Worm (Caenorhabditis elegans) whole organism, L4 larva: ENCODE measurements around the gene F17E9.4.

Source experiments
- F10B5.3 ChIP-seq: sonication (generic microtip); optimal IDR thresholded peaks from 2 replicates; lab custom pipeline; 2016; ENCODE audit warnings: mild to moderate bottlenecking, missing genetic modification characterization, missing compliant biosample characterization
- F26F4.8 ChIP-seq: fragments of 200-800 bp; sonication (Bioruptor generic); conservative IDR thresholded peaks from 2 replicates; pipeline ENCODE4 v1.3.6; 2022; ENCODE audit warnings: missing genetic modification characterization, missing compliant biosample characterization
- T26A8.4 ChIP-seq: fragments of 200-800 bp; sonication (Bioruptor generic); IDR thresholded peaks from 2 replicates; pipeline ENCODE4 v1.3.6; 2022; ENCODE audit warnings: missing genetic modification characterization, missing compliant biosample characterization
- Y105C5A.15 ChIP-seq: fragments of 200-800 bp; sonication (Bioruptor generic); IDR thresholded peaks from 2 replicates; pipeline ENCODE4 v1.3.6; 2022; ENCODE audit warnings: missing genetic modification characterization, missing compliant biosample characterization
- Y48G9A.11 ChIP-seq: fragments of 200-800 bp; sonication (Bioruptor generic); IDR thresholded peaks from 2 replicates; pipeline ENCODE4 v1.3.6; 2022; ENCODE audit warnings: missing genetic modification reagents, missing genetic modification characterization, missing compliant biosample characterization
- Y5F2A.4 ChIP-seq: fragments of 200-800 bp; sonication (Bioruptor generic); optimal IDR thresholded peaks from 2 replicates; lab custom pipeline; 2018; ENCODE audit warnings: mild to moderate bottlenecking, missing genetic modification characterization, missing compliant biosample characterization
- Y75B8A.6 ChIP-seq: fragments of 200-800 bp; sonication (Bioruptor generic); IDR thresholded peaks from 2 replicates; pipeline ENCODE4 v1.3.6; 2022; ENCODE audit warnings: missing genetic modification reagents, missing genetic modification characterization, missing compliant biosample characterization
- aha-1 ChIP-seq: fragments of 150-350 bp; peaks from one replicate; lab custom pipeline; 2014; ENCODE audit warnings: missing biosample characterization, missing genetic modification characterization
- ama-1 ChIP-seq: fragments of 150-350 bp; optimal IDR thresholded peaks from 2 replicates; lab custom pipeline; 2014; ENCODE audit warnings: inconsistent platforms, mixed read lengths
- ceh-32 ChIP-seq: sonication (generic microtip); optimal IDR thresholded peaks from 2 replicates; lab custom pipeline; 2016; ENCODE audit warnings: mild to moderate bottlenecking, missing genetic modification characterization, missing compliant biosample characterization; ENCODE audit not compliant: poor library complexity
- ceh-82 ChIP-seq: sonication (generic microtip); optimal IDR thresholded peaks from 2 replicates; lab custom pipeline; 2017; ENCODE audit warnings: missing biosample characterization, missing genetic modification characterization
- ctbp-1 ChIP-seq: fragments of 200-800 bp; sonication (Bioruptor generic); IDR thresholded peaks from 2 replicates; pipeline ENCODE4 v1.3.6; 2022; ENCODE audit warnings: missing genetic modification reagents, missing genetic modification characterization, missing compliant biosample characterization
- daf-12 ChIP-seq: fragments of 150-350 bp; optimal IDR thresholded peaks from 2 replicates; lab custom pipeline; 2014; ENCODE audit warnings: missing biosample characterization, missing genetic modification reagents, missing genetic modification characterization
- daf-16 ChIP-seq, 3 experiments: sonication (generic microtip); optimal IDR thresholded peaks; 2 replicates each; lab custom pipeline; 2016 to 2017; ENCODE audit warnings: missing genetic modification characterization in 3 of 3, missing genetic modification reagents in 3 of 3, mild to moderate bottlenecking in 2 of 3, missing compliant biosample characterization in 2 of 3, missing biosample characterization in 1 of 3, moderate library complexity in 1 of 3
- dmd-6 ChIP-seq: fragments of 200-800 bp; sonication (Bioruptor generic); IDR thresholded peaks from 2 replicates; pipeline ENCODE4 v1.3.6; 2022; ENCODE audit warnings: missing genetic modification reagents, missing genetic modification characterization, missing compliant biosample characterization
- dmd-9 ChIP-seq: fragments of 200-800 bp; sonication (Bioruptor generic); IDR thresholded peaks from 2 replicates; pipeline ENCODE4 v1.3.6; 2022; ENCODE audit warnings: missing genetic modification reagents, missing genetic modification characterization, missing compliant biosample characterization
- dpl-1 ChIP-seq: fragments of 150-350 bp; optimal IDR thresholded peaks from 2 replicates; lab custom pipeline; 2014; ENCODE audit warnings: missing biosample characterization, missing genetic modification reagents, missing genetic modification characterization
- duxl-1 ChIP-seq: sonication (generic microtip); optimal IDR thresholded peaks from 2 replicates; lab custom pipeline; 2016; ENCODE audit warnings: mild to moderate bottlenecking, missing genetic modification characterization, moderate library complexity, missing compliant biosample characterization; ENCODE audit not compliant: poor library complexity
- dve-1 ChIP-seq: sonication (generic microtip); optimal IDR thresholded peaks from 2 replicates; lab custom pipeline; 2017; ENCODE audit warnings: antibody characterized with exemption, mild to moderate bottlenecking, missing genetic modification characterization, missing compliant biosample characterization; ENCODE audit not compliant: insufficient read depth
- fkh-10 ChIP-seq: fragments of 150-350 bp; optimal IDR thresholded peaks from 2 replicates; lab custom pipeline; 2014; ENCODE audit warnings: missing biosample characterization, missing genetic modification reagents, missing genetic modification characterization
- hif-1 ChIP-seq, 2 experiments: sonication (generic microtip); optimal IDR thresholded peaks; 2 replicates each; lab custom pipeline; 2016 to 2017; ENCODE audit warnings: missing compliant biosample characterization in 2 of 2, missing genetic modification characterization in 2 of 2, missing genetic modification reagents in 2 of 2, missing genotype in 2 of 2, mild to moderate bottlenecking in 1 of 2
- hlh-11 ChIP-seq: fragments of 200-800 bp; sonication (Bioruptor generic); optimal IDR thresholded peaks from 2 replicates; lab custom pipeline; 2018; ENCODE audit warnings: mild to moderate bottlenecking, missing genetic modification characterization, missing compliant biosample characterization
- hmg-1.1 ChIP-seq: fragments of 200-800 bp; sonication (Bioruptor generic); IDR thresholded peaks from 2 replicates; pipeline ENCODE4 v1.3.6; 2022; ENCODE audit warnings: missing genetic modification reagents, missing genetic modification characterization, missing compliant biosample characterization
- jun-1 ChIP-seq: fragments of 150-350 bp; optimal IDR thresholded peaks from 2 replicates; lab custom pipeline; 2014; ENCODE audit warnings: missing biosample characterization, missing genetic modification reagents, missing genetic modification characterization
- lin-1 ChIP-seq: fragments of 200-800 bp; sonication (Bioruptor generic); IDR thresholded peaks from 2 replicates; pipeline ENCODE4 v1.3.6; 2022; ENCODE audit warnings: missing genetic modification reagents, missing genetic modification characterization, missing compliant biosample characterization
- lin-13 ChIP-seq: fragments of 150-350 bp; optimal IDR thresholded peaks from 2 replicates; lab custom pipeline; 2014; ENCODE audit warnings: missing biosample characterization, missing genetic modification reagents, missing genetic modification characterization
- lin-39 ChIP-seq: fragments of 150-350 bp; optimal IDR thresholded peaks from 2 replicates; lab custom pipeline; 2014; ENCODE audit warnings: missing biosample characterization, missing genetic modification reagents, missing genetic modification characterization
- lsy-2 ChIP-seq, 2 experiments: fragments of 150-350 bp in 1 of 2; sonication (generic microtip) in 1 of 2; optimal IDR thresholded peaks; 2 replicates each; lab custom pipeline; 2014 to 2017; ENCODE audit warnings: missing biosample characterization in 2 of 2, missing genetic modification characterization in 2 of 2
- madf-5 ChIP-seq, 2 experiments: fragments of 200-800 bp; sonication (Bioruptor generic); IDR thresholded peaks; 2 replicates each; pipeline ENCODE4 v1.3.6; 2022; ENCODE audit warnings: missing compliant biosample characterization in 2 of 2, missing genetic modification characterization in 2 of 2
- mep-1 ChIP-seq: fragments of 150-350 bp; sonication (generic microtip); optimal IDR thresholded peaks from 3 replicates; lab custom pipeline; 2014; ENCODE audit warnings: missing biosample characterization, missing genetic modification characterization
- mes-2 ChIP-seq: sonication (generic microtip); optimal IDR thresholded peaks from 2 replicates; lab custom pipeline; 2016; ENCODE audit warnings: missing genotype, mild to moderate bottlenecking, missing genetic modification characterization, missing compliant biosample characterization; ENCODE audit not compliant: poor library complexity, severe bottlenecking
- mxl-2 ChIP-seq: fragments of 200-800 bp; sonication (Bioruptor generic); conservative IDR thresholded peaks from 2 replicates; pipeline ENCODE4 v1.3.6; 2022; ENCODE audit warnings: missing genetic modification reagents, missing genetic modification characterization, missing compliant biosample characterization
- nhr-102 ChIP-seq: sonication (generic microtip); optimal IDR thresholded peaks from 2 replicates; lab custom pipeline; 2016; ENCODE audit warnings: mild to moderate bottlenecking, missing genetic modification characterization, moderate library complexity, missing compliant biosample characterization
- nhr-111 ChIP-seq: fragments of 200-800 bp; sonication (Bioruptor generic); optimal IDR thresholded peaks from 2 replicates; lab custom pipeline; 2018; ENCODE audit warnings: mild to moderate bottlenecking, missing genetic modification characterization, missing compliant biosample characterization
- nhr-25 ChIP-seq: sonication (generic microtip); optimal IDR thresholded peaks from 2 replicates; lab custom pipeline; 2017; ENCODE audit warnings: missing genetic modification characterization, mild to moderate bottlenecking, missing compliant biosample characterization, antibody characterized with exemption, moderate library complexity, borderline replicate concordance; ENCODE audit not compliant: insufficient read depth
- nhr-6 ChIP-seq: fragments of 150-350 bp; optimal IDR thresholded peaks from 2 replicates; lab custom pipeline; 2014; ENCODE audit warnings: missing biosample characterization, missing genetic modification characterization
- nhr-76 ChIP-seq: fragments of 150-350 bp; optimal IDR thresholded peaks from 2 replicates; lab custom pipeline; 2014; ENCODE audit warnings: missing biosample characterization, missing genetic modification characterization
- pha-4 ChIP-seq, 2 experiments: fragments of 150-350 bp in 1 of 2; fragments of 200-800 bp in 1 of 2; sonication (Bioruptor generic) in 1 of 2; IDR thresholded peaks in 1 of 2; optimal IDR thresholded peaks in 1 of 2; 2 replicates each; pipeline versions ENCODE4 v1.3.6 to Lab custom; 2014 to 2022; ENCODE audit warnings: missing genetic modification characterization in 2 of 2, missing genetic modification reagents in 2 of 2, missing biosample characterization in 1 of 2, missing compliant biosample characterization in 1 of 2
- php-3 ChIP-seq: fragments of 200-800 bp; sonication (Bioruptor generic); IDR thresholded peaks from 2 replicates; pipeline ENCODE4 v1.3.6; 2022; ENCODE audit warnings: missing genetic modification reagents, missing genetic modification characterization, missing compliant biosample characterization
- pqm-1 ChIP-seq: sonication (generic microtip); optimal IDR thresholded peaks from 2 replicates; lab custom pipeline; 2017; ENCODE audit warnings: missing biosample characterization, missing genetic modification characterization
- snpc-1.2 ChIP-seq: fragments of 200-800 bp; sonication (Bioruptor generic); IDR thresholded peaks from 2 replicates; pipeline ENCODE4 v1.3.6; 2022; ENCODE audit warnings: missing genetic modification reagents, missing genetic modification characterization, missing compliant biosample characterization
- snpc-4 ChIP-seq: fragments of 150-350 bp; optimal IDR thresholded peaks from 2 replicates; lab custom pipeline; 2014; ENCODE audit warnings: missing biosample characterization, missing genetic modification characterization
- spr-1 ChIP-seq: sonication (generic microtip); optimal IDR thresholded peaks from 2 replicates; lab custom pipeline; 2016; ENCODE audit warnings: mild to moderate bottlenecking, missing genetic modification characterization, missing compliant biosample characterization
- tag-97 ChIP-seq: fragments of 200-800 bp; sonication (Bioruptor generic); IDR thresholded peaks from 2 replicates; pipeline ENCODE4 v1.3.6; 2022; ENCODE audit warnings: missing genetic modification characterization, missing compliant biosample characterization
- zip-2 ChIP-seq: fragments of 150-350 bp; optimal IDR thresholded peaks from 2 replicates; lab custom pipeline; 2014; ENCODE audit warnings: missing biosample characterization, missing genetic modification characterization

Gene F17E9.4

DNA sequence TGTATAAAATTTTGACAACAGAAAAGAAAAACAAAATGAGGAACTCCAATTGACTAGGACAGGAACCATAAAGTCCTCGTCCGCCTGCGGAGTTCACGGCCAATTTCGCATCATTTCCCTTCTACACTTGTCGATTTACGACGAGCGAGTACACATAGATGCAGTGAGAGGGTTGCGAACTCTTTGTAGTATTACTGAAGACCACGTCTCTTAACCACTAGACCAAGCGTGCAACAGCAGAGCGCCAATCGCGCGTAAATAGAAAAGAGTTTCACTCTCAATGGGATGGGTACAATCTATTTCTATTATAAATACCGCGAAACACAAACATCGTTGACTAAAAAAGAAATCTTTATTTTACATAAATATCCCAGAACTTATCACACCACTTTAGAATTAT is 27.2 kb downstream of the F17E9.4 start (continued):
- TF ChIP-seq F26F4.8 (GFP tag; lab: Robert Waterston, UW) (peak; percentile 60; the same call in 1 of the 2 replicates), Y48G9A.11 (peak; percentile 68), pqm-1 (peak; percentile 60), lin-13 (GFP tag; lab: Kevin White, UChicago) (peak; percentile 71)

DNA sequence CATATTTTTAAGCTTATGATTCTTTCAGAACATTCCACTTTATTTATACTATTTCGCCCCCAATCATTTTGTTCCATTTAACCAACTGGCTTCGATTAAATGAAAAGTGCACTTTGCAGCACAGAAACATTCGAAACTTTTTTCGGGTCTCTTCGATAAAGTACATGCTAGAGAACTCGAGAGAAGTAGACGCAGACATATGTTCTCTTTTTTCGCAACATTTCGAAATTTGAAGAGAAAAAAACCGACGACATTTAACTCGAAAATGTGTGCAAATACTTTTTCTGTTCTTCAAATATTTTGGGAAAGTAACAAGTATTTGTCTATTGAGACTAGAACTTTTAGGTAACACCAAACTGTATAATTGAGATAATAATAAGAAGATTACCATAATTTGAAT is 28.8 kb downstream of the F17E9.4 start:
- TF ChIP-seq lsy-2 (tag; optimal IDR thresholded peaks at IDR 0.05; lab: Kevin White, UChicago) (peak in 1 of 2 experiments; percentile 19), daf-16 (GFP tag; optimal IDR thresholded peaks at IDR 0.05; lab: Kevin White, UChicago) (peak in 1 of 2 experiments; percentile 3), daf-16 (tag; optimal IDR thresholded peaks at IDR 0.05; lab: Kevin White, UChicago) (no peak), dve-1 (tag; lab: Kevin White, UChicago) (peak; percentile 3), mes-2 (tag; lab: Kevin White, UChicago) (peak; percentile 12), nhr-6 (tag; lab: Kevin White, UChicago) (no peak), dmd-9 (GFP tag; lab: Robert Waterston, UW) (no peak)
- TF ChIP-seq, all 104 proteins: peak for 4

DNA sequence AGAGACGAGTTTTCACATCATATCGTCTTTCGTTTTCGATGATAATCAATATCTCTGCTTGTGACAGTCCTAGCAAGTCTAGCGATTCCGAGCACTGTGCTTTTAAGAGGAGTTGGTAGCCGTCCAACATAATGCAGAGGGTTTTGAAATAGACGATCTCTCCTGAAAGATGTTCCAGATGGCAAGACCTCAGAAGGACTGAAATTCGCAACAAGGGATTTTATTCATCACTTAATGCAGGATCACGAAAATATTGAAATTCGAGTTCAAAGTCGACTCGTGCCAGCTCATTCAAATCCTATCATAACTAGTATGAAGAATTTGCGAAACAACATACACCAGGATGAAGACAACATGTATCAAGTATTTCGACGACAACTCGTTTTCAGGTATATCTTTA is 29.3 kb downstream of the F17E9.4 start, which contains the start of gene D2096.7:
Gene D2096.7 (minus strand): TSS at position 130 of the 400 bp plus-strand sequence.
- TF ChIP-seq madf-5 (GFP tag; IDR thresholded peaks at IDR 0.05; lab: Robert Waterston, UW) (peak; percentile 56 to 88; a peak in 2 of 4 replicates), ceh-82 (tag; lab: Kevin White, UChicago) (no peak), mxl-2 (GFP tag; lab: Robert Waterston, UW) (0 out of 2 replicates have a peak, but pooled peaks have one; percentile 41), ama-1 (lab: Kevin White, UChicago) (peak; percentile 89), tag-97 (GFP tag; lab: Robert Waterston, UW) (no peak), fkh-10 (GFP tag; lab: Kevin White, UChicago) (no peak), T26A8.4 (GFP tag; lab: Robert Waterston, UW) (peak; percentile 69), lin-39 (tag; lab: Kevin White, UChicago) (no peak), Y75B8A.6 (GFP tag; lab: Robert Waterston, UW) (peak; percentile 63), dmd-6 (GFP tag; lab: Robert Waterston, UW) (no peak), F10B5.3 (tag; lab: Kevin White, UChicago) (no peak), daf-12 (tag; lab: Kevin White, UChicago) (no peak), ctbp-1 (GFP tag; lab: Robert Waterston, UW) (peak; percentile 66), jun-1 (tag; lab: Kevin White, UChicago) (no peak), Y5F2A.4 (GFP tag; lab: Kevin White, UChicago) (peak; percentile 62), mep-1 (tag; lab: Kevin White, UChicago) (no peak), nhr-76 (tag; lab: Kevin White, UChicago) (no peak), aha-1 (no peak), hmg-1.1 (GFP tag; lab: Robert Waterston, UW) (0 out of 2 replicates have a peak, but pooled peaks have one; percentile 20), dpl-1 (GFP tag; lab: Kevin White, UChicago) (no peak), daf-16 (GFP tag; optimal IDR thresholded peaks at IDR 0.05; lab: Kevin White, UChicago) (peak in 1 of 2 experiments; percentile 11), daf-16 (tag; optimal IDR thresholded peaks at IDR 0.05; lab: Kevin White, UChicago) (peak; percentile 28), Y105C5A.15 (GFP tag; lab: Robert Waterston, UW) (peak; percentile 89), snpc-4 (tag; lab: Kevin White, UChicago) (no peak), lin-1 (0 out of 2 replicates have a peak, but pooled peaks have one; percentile 40), lin-13 (GFP tag; lab: Kevin White, UChicago) (peak; percentile 64), nhr-111 (GFP tag; lab: Kevin White, UChicago) (no peak), nhr-102 (tag; lab: Kevin White, UChicago) (peak; percentile 58), spr-1 (tag; lab: Kevin White, UChicago) (peak; percentile 33), Y48G9A.11 (peak; percentile 85), hlh-11 (tag; lab: Kevin White, UChicago) (no peak), ceh-32 (tag; lab: Kevin White, UChicago) (no peak), pha-4 (GFP tag; IDR thresholded peaks at IDR 0.05; lab: Robert Waterston, UW) (peak; percentile 74), pha-4 (tag; optimal IDR thresholded peaks at IDR 0.05; lab: Kevin White, UChicago) (no peak), duxl-1 (tag; lab: Kevin White, UChicago) (peak; percentile 44), php-3 (GFP tag; lab: Robert Waterston, UW) (no peak), nhr-25 (tag; lab: Kevin White, UChicago) (no peak), zip-2 (tag; lab: Kevin White, UChicago) (no peak), hif-1 (tag; optimal IDR thresholded peaks at IDR 0.05; lab: Kevin White, UChicago) (no peak), snpc-1.2 (GFP tag; lab: Robert Waterston, UW) (peak; percentile 90)
